Worm (Caenorhabditis elegans) whole organism, L3 larva: ENCODE measurements around the gene math-16.

Source experiments
- ZK546.5 ChIP-seq: sonication (generic microtip); optimal IDR thresholded peaks from 2 replicates; lab custom pipeline; 2017; ENCODE audit warnings: missing biosample characterization, missing genetic modification characterization
- aly-2 ChIP-seq: fragments of 150-350 bp; optimal IDR thresholded peaks from 2 replicates; lab custom pipeline; 2014; ENCODE audit warnings: missing biosample characterization, missing genetic modification characterization
- ceh-28 ChIP-seq: fragments of 150-350 bp; optimal IDR thresholded peaks from 2 replicates; lab custom pipeline; 2014; ENCODE audit warnings: missing biosample characterization, missing genetic modification reagents, missing genetic modification characterization
- ceh-82 ChIP-seq: fragments of 150-350 bp; optimal IDR thresholded peaks from 2 replicates; lab custom pipeline; 2014; ENCODE audit warnings: missing biosample characterization, missing genetic modification characterization
- ceh-9 ChIP-seq: sonication (generic microtip); optimal IDR thresholded peaks from 2 replicates; lab custom pipeline; 2018; ENCODE audit warnings: missing biosample characterization, missing genetic modification characterization
- daf-12 ChIP-seq: fragments of 150-350 bp; optimal IDR thresholded peaks from 2 replicates; lab custom pipeline; 2014; ENCODE audit warnings: missing biosample characterization, missing genetic modification reagents, missing genetic modification characterization
- egl-27 ChIP-seq: sonication (generic microtip); optimal IDR thresholded peaks from 4 replicates; lab custom pipeline; 2017; ENCODE audit warnings: missing biosample characterization, missing genetic modification reagents, missing genetic modification characterization
- egl-5 ChIP-seq: fragments of 150-350 bp; optimal IDR thresholded peaks from 2 replicates; lab custom pipeline; 2017; ENCODE audit warnings: missing biosample characterization, missing genetic modification reagents, missing genetic modification characterization, inconsistent platforms
- elt-1 ChIP-seq: fragments of 150-350 bp; optimal IDR thresholded peaks from 2 replicates; lab custom pipeline; 2014; ENCODE audit warnings: missing biosample characterization, missing genetic modification characterization
- elt-2 ChIP-seq: sonication (generic microtip); optimal IDR thresholded peaks from 2 replicates; lab custom pipeline; 2016; ENCODE audit warnings: missing genetic modification reagents, mild to moderate bottlenecking, missing genetic modification characterization, missing compliant biosample characterization
- elt-3 ChIP-seq, 3 experiments: fragments of 150-350 bp in 1 of 3; sonication (generic microtip) in 2 of 3; optimal IDR thresholded peaks; 2 replicates in 2 of 3; 4 replicates in 1 of 3; lab custom pipeline; 2014 to 2017; ENCODE audit warnings: missing biosample characterization in 3 of 3, missing genetic modification characterization in 3 of 3
- eor-1 ChIP-seq, 2 experiments: fragments of 150-350 bp; optimal IDR thresholded peaks; 2 replicates each; lab custom pipeline; 2014 to 2018; ENCODE audit warnings: missing biosample characterization in 2 of 2, missing genetic modification characterization in 2 of 2
- fos-1 ChIP-seq: fragments of 150-350 bp; optimal IDR thresholded peaks from 2 replicates; lab custom pipeline; 2014; ENCODE audit warnings: missing biosample characterization, missing genetic modification characterization
- hmg-11 ChIP-seq: sonication (generic microtip); optimal IDR thresholded peaks from 2 replicates; lab custom pipeline; 2016; ENCODE audit warnings: missing genetic modification characterization, missing compliant biosample characterization
- jun-1 ChIP-seq: fragments of 150-350 bp; optimal IDR thresholded peaks from 2 replicates; lab custom pipeline; 2014; ENCODE audit warnings: missing biosample characterization, missing genetic modification reagents, missing genetic modification characterization
- lin-15B ChIP-seq: fragments of 150-350 bp; optimal IDR thresholded peaks from 2 replicates; lab custom pipeline; 2014; ENCODE audit warnings: missing biosample characterization, missing genetic modification characterization
- lin-39 ChIP-seq: fragments of 150-350 bp; optimal IDR thresholded peaks from 2 replicates; lab custom pipeline; 2018; ENCODE audit warnings: missing biosample characterization, missing genetic modification reagents, missing genetic modification characterization
- lsy-12 ChIP-seq: sonication (generic microtip); optimal IDR thresholded peaks from 2 replicates; lab custom pipeline; 2016; ENCODE audit warnings: mild to moderate bottlenecking, missing genetic modification characterization, missing compliant biosample characterization
- nfya-1 ChIP-seq: sonication (generic microtip); optimal IDR thresholded peaks from 2 replicates; lab custom pipeline; 2017; ENCODE audit warnings: missing genetic modification characterization, mild to moderate bottlenecking, missing compliant biosample characterization, antibody characterized with exemption, moderate library complexity; ENCODE audit not compliant: insufficient read depth
- nhr-11 ChIP-seq: fragments of 150-350 bp; optimal IDR thresholded peaks from 2 replicates; lab custom pipeline; 2014; ENCODE audit warnings: missing biosample characterization, missing genetic modification characterization
- nhr-12 ChIP-seq: fragments of 150-350 bp; optimal IDR thresholded peaks from 2 replicates; lab custom pipeline; 2014; ENCODE audit warnings: missing biosample characterization, missing genetic modification characterization
- nhr-23 ChIP-seq: fragments of 150-350 bp; optimal IDR thresholded peaks from 2 replicates; lab custom pipeline; 2014; ENCODE audit warnings: missing biosample characterization, missing genetic modification reagents, missing genetic modification characterization
- nhr-237 ChIP-seq: fragments of 150-350 bp; optimal IDR thresholded peaks from 2 replicates; lab custom pipeline; 2014; ENCODE audit warnings: missing biosample characterization, missing genetic modification characterization
- nhr-25 ChIP-seq: sonication (generic microtip); optimal IDR thresholded peaks from 2 replicates; lab custom pipeline; 2017; ENCODE audit warnings: missing biosample characterization, missing genetic modification characterization
- nhr-43 ChIP-seq: sonication (generic microtip); optimal IDR thresholded peaks from 2 replicates; lab custom pipeline; 2016; ENCODE audit warnings: mild to moderate bottlenecking, missing genetic modification characterization, missing compliant biosample characterization; ENCODE audit not compliant: poor library complexity, severe bottlenecking
- nhr-67 ChIP-seq: fragments of 150-350 bp; optimal IDR thresholded peaks from 2 replicates; lab custom pipeline; 2014; ENCODE audit warnings: missing biosample characterization, missing genetic modification characterization
- pha-4 ChIP-seq: fragments of 150-350 bp; optimal IDR thresholded peaks from 2 replicates; lab custom pipeline; 2014; ENCODE audit warnings: missing biosample characterization, missing genetic modification reagents, missing genetic modification characterization
- pqm-1 ChIP-seq: fragments of 150-350 bp; optimal IDR thresholded peaks from 2 replicates; lab custom pipeline; 2017; ENCODE audit warnings: missing biosample characterization, missing genetic modification characterization, inconsistent platforms
- sea-2 ChIP-seq: fragments of 150-350 bp; sonication (generic microtip); optimal IDR thresholded peaks from 4 replicates; lab custom pipeline; 2014; ENCODE audit warnings: missing biosample characterization, missing genetic modification reagents, missing genetic modification characterization
- snpc-4 ChIP-seq: fragments of 150-350 bp; optimal IDR thresholded peaks from 2 replicates; lab custom pipeline; 2014; ENCODE audit warnings: missing biosample characterization, missing genetic modification characterization
- tbx-2 ChIP-seq: sonication (generic microtip); optimal IDR thresholded peaks from 2 replicates; lab custom pipeline; 2016; ENCODE audit warnings: mild to moderate bottlenecking, missing genetic modification characterization, missing compliant biosample characterization
- unc-39 ChIP-seq: sonication (generic microtip); optimal IDR thresholded peaks from 4 replicates; lab custom pipeline; 2017; ENCODE audit warnings: missing biosample characterization, missing genetic modification characterization
- zag-1 ChIP-seq: fragments of 150-350 bp; optimal IDR thresholded peaks from 2 replicates; lab custom pipeline; 2014; ENCODE audit warnings: missing biosample characterization, missing genetic modification characterization
- ztf-11 ChIP-seq: fragments of 150-350 bp; optimal IDR thresholded peaks from 2 replicates; lab custom pipeline; 2014; ENCODE audit warnings: missing biosample characterization, missing genetic modification characterization

math-16 gene

DNA sequence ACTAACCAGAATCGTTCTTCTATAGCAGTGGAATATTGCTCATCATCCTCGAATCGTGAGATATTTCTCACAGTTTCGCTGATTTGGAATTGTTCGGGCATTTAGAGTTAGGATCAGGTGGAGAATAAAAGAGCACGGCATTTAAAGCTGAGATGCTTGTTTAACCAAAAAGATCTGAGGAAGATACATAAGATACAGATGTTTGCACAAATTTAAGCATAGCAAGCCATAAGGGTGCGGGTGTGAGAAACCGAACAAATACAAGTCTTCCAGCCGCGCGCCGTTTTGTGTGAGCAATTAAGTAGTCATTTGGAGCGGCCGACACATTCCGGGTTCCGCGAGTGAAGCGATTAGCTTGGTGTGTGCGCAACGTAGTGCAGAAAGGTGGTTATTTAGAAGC is 7.8 kb upstream of the math-16 start, which contains the start of gene math-7:
Gene math-7, minus strand, starts transcription at position 101 of the 400 bp plus-strand sequence.
- TF ChIP-seq snpc-4: no peak
- TF ChIP-seq zag-1 (tag; lab: Kevin White, UChicago): no peak
- TF ChIP-seq unc-39 (tag; lab: Kevin White, UChicago): no peak
- TF ChIP-seq nhr-12 (tag; lab: Kevin White, UChicago): no peak

DNA sequence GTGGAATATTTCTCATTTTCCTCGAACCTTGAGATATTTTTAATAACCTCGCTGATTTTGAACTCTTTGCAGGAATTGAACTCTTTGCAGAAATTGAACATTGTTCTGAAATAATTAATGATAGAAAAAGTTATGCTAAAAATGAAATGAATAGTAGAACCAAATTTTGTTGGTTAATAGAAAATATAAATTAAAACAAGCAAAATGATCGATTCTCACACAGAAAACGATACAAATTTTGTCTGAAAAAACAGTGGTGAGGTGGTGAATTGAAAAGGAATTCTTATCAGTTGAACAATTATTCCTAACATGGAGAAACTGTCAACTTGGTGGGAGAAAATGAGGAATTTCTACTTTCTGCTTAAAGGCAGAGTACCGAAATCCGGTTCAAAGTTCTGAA is 6.1 kb upstream of the math-16 start, which contains the start of gene math-6:
Gene math-6, minus strand, starts transcription at position 101 of the 400 bp plus-strand sequence.
- TF ChIP-seq pqm-1 (tag; lab: Kevin White, UChicago): no peak

DNA sequence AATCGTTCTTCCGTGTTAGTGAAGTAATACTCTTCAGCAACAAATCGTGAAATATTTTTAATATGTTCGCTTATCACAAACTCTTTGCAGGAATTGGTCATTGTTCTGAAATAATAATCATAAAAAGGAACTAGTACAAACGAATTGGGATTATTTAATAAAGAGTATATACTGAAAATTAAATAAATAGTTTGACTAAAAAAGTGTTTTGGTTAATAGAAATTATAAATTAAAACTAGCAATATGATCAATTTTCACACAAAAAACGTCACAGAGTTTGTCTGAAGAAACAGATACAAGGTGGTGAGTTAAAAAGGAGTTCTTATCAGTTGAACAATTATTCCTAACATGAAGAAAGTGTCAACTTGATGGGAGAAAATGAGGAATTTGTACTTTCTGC is 4.1 kb upstream of the math-16 start, which contains the start of gene math-5:
Gene math-5, minus strand, starts transcription at position 101 of the 400 bp plus-strand sequence.
- TF ChIP-seq nfya-1 (tag; lab: Kevin White, UChicago) (no peak), eor-1 (tag; optimal IDR thresholded peaks at IDR 0.05; lab: Kevin White, UChicago) (no peak), aly-2 (tag; lab: Kevin White, UChicago) (no peak), elt-1 (tag; lab: Kevin White, UChicago) (no peak), unc-39 (tag; lab: Kevin White, UChicago) (no peak), nhr-237 (tag; lab: Kevin White, UChicago) (no peak), tbx-2 (no peak), elt-3 (tag; optimal IDR thresholded peaks at IDR 0.05; lab: Kevin White, UChicago) (no peak), ztf-11 (tag; lab: Kevin White, UChicago) (no peak), ceh-82 (no peak), nhr-23 (tag; lab: Kevin White, UChicago) (no peak), nhr-67 (tag; lab: Kevin White, UChicago) (no peak), ZK546.5 (no peak), nhr-43 (tag; lab: Kevin White, UChicago) (no peak), egl-5 (tag; lab: Kevin White, UChicago) (no peak), daf-12 (tag; lab: Kevin White, UChicago) (no peak)

DNA sequence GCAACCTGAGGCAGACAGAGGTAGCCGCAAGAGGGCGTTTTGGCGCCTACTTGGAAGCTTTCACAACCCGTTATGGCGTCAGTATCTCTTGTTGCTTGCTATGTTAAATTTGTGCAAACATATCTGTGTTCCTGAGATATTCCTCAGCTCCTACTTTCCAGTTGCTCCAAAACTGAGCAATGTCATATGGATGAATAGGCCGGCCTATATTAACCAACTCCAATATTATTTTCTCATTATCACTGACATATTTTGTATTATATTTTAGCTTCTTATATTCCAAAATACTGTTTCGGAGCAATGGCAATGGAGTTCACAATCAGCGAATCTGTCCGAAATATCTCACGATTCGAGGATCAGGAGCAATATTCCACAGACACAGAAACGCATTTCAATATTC is 2.9 kb downstream of the math-16 start, which contains the start of gene math-13:
Gene math-13, plus strand, starts transcription at position 301 of the 400 bp plus-strand sequence.
- TF ChIP-seq nhr-11 (tag; lab: Kevin White, UChicago): no peak
- TF ChIP-seq eor-1 (tag; optimal IDR thresholded peaks at IDR 0.05; lab: Kevin White, UChicago): no peak
- no peak for TF ChIP-seq snpc-4
- no peak for TF ChIP-seq nhr-12 (tag; lab: Kevin White, UChicago)
- TF ChIP-seq pha-4 (tag; lab: Kevin White, UChicago): no peak
- no peak for TF ChIP-seq ceh-28 (tag; lab: Kevin White, UChicago)
- TF ChIP-seq ztf-11 (tag; lab: Kevin White, UChicago): no peak
- no peak for TF ChIP-seq sea-2
- no peak for TF ChIP-seq pqm-1 (tag; lab: Kevin White, UChicago)
- no peak for TF ChIP-seq fos-1 (tag; lab: Kevin White, UChicago)
- TF ChIP-seq lin-15B: no peak
- TF ChIP-seq nhr-237 (tag; lab: Kevin White, UChicago): no peak
- no peak for TF ChIP-seq hmg-11
- TF ChIP-seq elt-3 (tag; optimal IDR thresholded peaks at IDR 0.05; lab: Kevin White, UChicago): no peak
- TF ChIP-seq jun-1 (tag; lab: Kevin White, UChicago): no peak
- no peak for TF ChIP-seq lin-39 (tag; lab: Kevin White, UChicago)
- no peak for TF ChIP-seq tbx-2
- no peak for TF ChIP-seq ceh-9
- no peak for TF ChIP-seq lsy-12 (tag; lab: Kevin White, UChicago)
- no peak for TF ChIP-seq egl-27 (tag; lab: Kevin White, UChicago)

DNA sequence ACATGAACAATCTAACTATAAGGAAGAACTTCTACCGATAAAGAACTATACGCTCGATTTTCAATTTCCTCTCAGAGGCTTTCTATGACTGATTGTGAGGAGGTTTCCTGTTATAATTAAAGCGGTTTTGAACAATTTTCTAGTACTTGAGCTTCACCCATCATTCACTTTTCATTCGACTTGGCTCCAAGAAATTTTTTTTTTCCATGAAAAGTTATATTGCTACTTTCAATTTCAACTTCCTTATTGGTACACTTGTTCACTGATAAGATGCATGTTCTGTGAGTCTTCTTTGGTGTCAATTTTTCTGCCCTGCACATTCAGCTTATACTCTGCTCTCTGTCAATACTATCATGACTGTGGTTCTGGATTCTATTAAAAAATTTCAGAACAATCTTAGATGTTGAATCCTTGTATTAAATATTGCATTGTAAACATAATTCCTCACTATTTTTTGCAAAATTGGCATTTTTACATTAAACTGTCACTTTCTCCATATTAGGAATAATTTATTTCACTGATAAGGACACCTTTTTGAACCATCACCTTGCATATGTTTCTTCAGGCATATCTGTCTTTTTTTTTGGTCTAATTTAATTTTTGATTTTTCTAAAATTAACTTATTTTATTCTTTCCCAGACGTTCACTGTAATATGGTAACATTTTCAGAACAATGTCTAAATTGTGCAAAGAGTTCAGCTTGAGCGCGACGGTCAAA is 7.5 kb downstream of the math-16 start, which contains the start of gene math-10:
Gene math-10, plus strand, starts transcription at position 668 of the 718 bp plus-strand sequence.
- TF ChIP-seq nhr-25 (tag; lab: Kevin White, UChicago) (no peak), elt-2 (tag; lab: Kevin White, UChicago) (peak; percentile 71)
